Fruit fly (Drosophila melanogaster) whole organism, embryonic: Measurements from ENCODE around the gene CG33124.
A peak's percentile ranks its signal among the peaks of the same experiment; 100 is the strongest.

Source experiments
- Antp ChIP-seq: fragments of 200-800 bp; sonication (Bioruptor generic); optimal IDR thresholded peaks from 3 replicates; lab custom pipeline; 2016; ENCODE audit warnings: missing biosample characterization, missing genetic modification characterization
- Atf-2 ChIP-seq: fragments of 200-800 bp; sonication (Bioruptor generic); optimal IDR thresholded peaks from 2 replicates; lab custom pipeline; 2016; ENCODE audit warnings: missing biosample characterization, missing genetic modification characterization
- Atf3 ChIP-seq: fragments of 200-800 bp; sonication (Bioruptor generic); optimal IDR thresholded peaks from 3 replicates; lab custom pipeline; 2016; ENCODE audit warnings: missing biosample characterization, missing genetic modification characterization
- CG12391 ChIP-seq: fragments of 200-800 bp; sonication (Bioruptor generic); optimal IDR thresholded peaks from 3 replicates; lab custom pipeline; 2018; ENCODE audit warnings: missing biosample characterization, mild to moderate bottlenecking, missing genetic modification characterization, moderate library complexity
- CG13287 ChIP-seq: fragments of 200-800 bp; sonication (Bioruptor generic); IDR thresholded peaks from 2 replicates; pipeline ENCODE4 v1.3.6; 2022; ENCODE audit warnings: missing biosample characterization, missing genetic modification characterization; ENCODE audit not compliant: partially characterized antibody
- CG14014 ChIP-seq: fragments of 200-800 bp; sonication (Bioruptor generic); IDR thresholded peaks from 2 replicates; pipeline ENCODE4 v1.3.6; 2022; ENCODE audit warnings: missing biosample characterization, missing genetic modification characterization
- CG14050 ChIP-seq: fragments of 200-800 bp; sonication (Bioruptor generic); IDR thresholded peaks from 3 replicates; pipeline ENCODE4 v1.3.6; 2022; ENCODE audit warnings: missing biosample characterization, missing genetic modification characterization
- CG14441 ChIP-seq: fragments of 200-800 bp; sonication (Bioruptor generic); IDR thresholded peaks from 2 replicates; pipeline ENCODE4 v1.3.6; 2022; ENCODE audit warnings: missing biosample characterization, missing genetic modification characterization
- CG1603 ChIP-seq: fragments of 200-800 bp; sonication (Bioruptor generic); optimal IDR thresholded peaks from 2 replicates; lab custom pipeline; 2019; ENCODE audit warnings: missing biosample characterization, mild to moderate bottlenecking, missing genetic modification characterization, moderate library complexity
- CG17186 ChIP-seq: fragments of 200-800 bp; sonication (Bioruptor generic); optimal IDR thresholded peaks from 3 replicates; lab custom pipeline; 2017; ENCODE audit warnings: missing biosample characterization, missing genetic modification reagents, missing genetic modification characterization
- CG17612 ChIP-seq: fragments of 200-800 bp; sonication (Bioruptor generic); IDR thresholded peaks from 2 replicates; pipeline ENCODE4 v1.3.6; 2022; ENCODE audit warnings: missing biosample characterization, missing genetic modification characterization
- CG2889 ChIP-seq: fragments of 200-800 bp; sonication (Bioruptor generic); IDR thresholded peaks from 3 replicates; pipeline ENCODE4 v1.3.6; 2022; ENCODE audit warnings: missing biosample characterization, missing genetic modification characterization
- CG3995 ChIP-seq: fragments of 200-800 bp; sonication (Bioruptor generic); optimal IDR thresholded peaks from 3 replicates; lab custom pipeline; 2016; ENCODE audit warnings: missing biosample characterization, missing genetic modification characterization
- CG4360 ChIP-seq: fragments of 200-800 bp; sonication (Bioruptor generic); IDR thresholded peaks from 2 replicates; pipeline ENCODE4 v1.3.6; 2022; ENCODE audit warnings: missing biosample characterization, missing genetic modification characterization
- CG4617 ChIP-seq: fragments of 200-800 bp; sonication (Bioruptor generic); optimal IDR thresholded peaks from 3 replicates; lab custom pipeline; 2016; ENCODE audit warnings: missing biosample characterization, missing genetic modification characterization, borderline replicate concordance
- CG6654 ChIP-seq: fragments of 200-800 bp; sonication (Bioruptor generic); optimal IDR thresholded peaks from 2 replicates; lab custom pipeline; 2017; ENCODE audit warnings: missing biosample characterization, mild to moderate bottlenecking, missing genetic modification characterization
- CG9876 ChIP-seq: fragments of 200-800 bp; sonication (Bioruptor generic); optimal IDR thresholded peaks from 2 replicates; lab custom pipeline; 2016; ENCODE audit warnings: missing biosample characterization, missing genetic modification characterization
- D ChIP-seq, 2 experiments: fragments of 200-800 bp in 1 of 2; fragments of >200 bp in 1 of 2; sonication (Bioruptor generic) in 1 of 2; optimal IDR thresholded peaks; 2 replicates in 1 of 2; 3 replicates in 1 of 2; lab custom pipeline; 2017; ENCODE audit warnings: mild to moderate bottlenecking in 1 of 2, missing biosample characterization in 1 of 2, missing genetic modification characterization in 1 of 2, missing genetic modification reagents in 1 of 2
- D19A ChIP-seq: fragments of 200-800 bp; optimal IDR thresholded peaks from 3 replicates; lab custom pipeline; 2019; ENCODE audit warnings: missing biosample characterization, mild to moderate bottlenecking, missing genetic modification characterization, moderate library complexity
- D19B ChIP-seq: fragments of 200-800 bp; sonication (Bioruptor generic); optimal IDR thresholded peaks from 2 replicates; lab custom pipeline; 2017; ENCODE audit warnings: missing biosample characterization, mild to moderate bottlenecking, missing genetic modification characterization
- Dfd ChIP-seq, 2 experiments: fragments of >200 bp; optimal IDR thresholded peaks; 2 replicates each; lab custom pipeline; 2017; ENCODE audit warnings: missing biosample characterization in 2 of 2, missing genetic modification characterization in 2 of 2
- Doc3 ChIP-seq: fragments of 200-800 bp; sonication (Bioruptor generic); IDR thresholded peaks from 3 replicates; pipeline ENCODE4 v1.3.6; 2022; ENCODE audit warnings: missing biosample characterization, missing genetic modification characterization; ENCODE audit not compliant: partially characterized antibody
- E2f1 ChIP-seq: fragments of 200-800 bp; sonication (Bioruptor generic); IDR thresholded peaks from 2 replicates; pipeline ENCODE4 v1.3.6; 2022; ENCODE audit warnings: missing biosample characterization, missing genetic modification characterization
- HLHmδ ChIP-seq: fragments of 200-800 bp; sonication (Bioruptor generic); optimal IDR thresholded peaks from 2 replicates; lab custom pipeline; 2018; ENCODE audit warnings: missing biosample characterization, mild to moderate bottlenecking, missing genetic modification characterization, moderate library complexity
- amos ChIP-seq: fragments of 200-800 bp; sonication (Bioruptor generic); IDR thresholded peaks from 2 replicates; pipeline ENCODE4 v1.3.6; 2022; ENCODE audit warnings: missing biosample characterization, missing genetic modification characterization; ENCODE audit not compliant: partially characterized antibody
- ara ChIP-seq: fragments of 200-800 bp; sonication (Bioruptor generic); IDR thresholded peaks from 2 replicates; pipeline ENCODE4 v1.3.6; 2022; ENCODE audit warnings: missing biosample characterization, missing genetic modification characterization
- da ChIP-seq: fragments of 200-800 bp; sonication (Bioruptor generic); optimal IDR thresholded peaks from 2 replicates; lab custom pipeline; 2016; ENCODE audit warnings: missing biosample characterization, missing genetic modification characterization
- dm ChIP-seq: fragments of 200-800 bp; sonication (Bioruptor generic); optimal IDR thresholded peaks from 3 replicates; lab custom pipeline; 2016; ENCODE audit warnings: missing biosample characterization, missing genetic modification characterization
- fd3F ChIP-seq: fragments of 200-800 bp; sonication (Bioruptor generic); optimal IDR thresholded peaks from 2 replicates; lab custom pipeline; 2018; ENCODE audit warnings: missing biosample characterization, mild to moderate bottlenecking, missing genetic modification characterization, moderate library complexity
- gfzf ChIP-seq: fragments of 200-800 bp; sonication (Bioruptor generic); optimal IDR thresholded peaks from 2 replicates; lab custom pipeline; 2016; ENCODE audit warnings: missing biosample characterization, mild to moderate bottlenecking, missing genetic modification characterization, moderate library complexity
- ken ChIP-seq: fragments of 200-800 bp; sonication (Bioruptor generic); IDR thresholded peaks from 3 replicates; pipeline ENCODE4 v1.3.6; 2022; ENCODE audit warnings: missing biosample characterization, missing genetic modification characterization
- org-1 ChIP-seq: fragments of 200-800 bp; sonication (Bioruptor generic); optimal IDR thresholded peaks from 2 replicates; lab custom pipeline; 2017; ENCODE audit warnings: missing biosample characterization, missing genetic modification characterization
- pfk ChIP-seq: fragments of 200-800 bp; sonication (Bioruptor generic); optimal IDR thresholded peaks from 2 replicates; lab custom pipeline; 2018; ENCODE audit warnings: missing biosample characterization, mild to moderate bottlenecking, missing genetic modification characterization, moderate library complexity
- psq ChIP-seq: fragments of 200-800 bp; sonication (Bioruptor generic); optimal IDR thresholded peaks from 2 replicates; lab custom pipeline; 2017; ENCODE audit warnings: missing biosample characterization, missing genetic modification characterization
- salm ChIP-seq: fragments of 200-800 bp; sonication (Bioruptor generic); optimal IDR thresholded peaks from 2 replicates; lab custom pipeline; 2018; ENCODE audit warnings: missing biosample characterization, mild to moderate bottlenecking, missing genetic modification characterization
- scrt ChIP-seq: fragments of 200-800 bp; sonication (Bioruptor generic); optimal IDR thresholded peaks from 2 replicates; lab custom pipeline; 2018; ENCODE audit warnings: missing biosample characterization, mild to moderate bottlenecking, missing genetic modification characterization, moderate library complexity
- sens-2 ChIP-seq: fragments of 200-800 bp; sonication (Bioruptor generic); IDR thresholded peaks from 2 replicates; pipeline ENCODE4 v1.3.6; 2022; ENCODE audit warnings: missing biosample characterization, missing genetic modification characterization
- slp2 ChIP-seq: fragments of 200-800 bp; sonication (Bioruptor generic); optimal IDR thresholded peaks from 2 replicates; lab custom pipeline; 2016; ENCODE audit warnings: missing biosample characterization, missing genetic modification characterization
- so ChIP-seq: fragments of 200-800 bp; sonication (Bioruptor generic); IDR thresholded peaks from 3 replicates; pipeline ENCODE4 v1.3.6; 2022; ENCODE audit warnings: missing biosample characterization, missing genetic modification characterization
- sug ChIP-seq: fragments of 200-800 bp; optimal IDR thresholded peaks from 2 replicates; lab custom pipeline; 2019; ENCODE audit warnings: missing biosample characterization, mild to moderate bottlenecking, missing genetic modification characterization, moderate library complexity
- unpg ChIP-seq: fragments of 200-800 bp; sonication (Bioruptor generic); optimal IDR thresholded peaks from 3 replicates; lab custom pipeline; 2018; ENCODE audit warnings: missing biosample characterization, mild to moderate bottlenecking, missing genetic modification characterization, moderate library complexity

Gene CG33124

dm6 chr2L:2168184-2168893, 40.6 kb downstream of the CG33124 start (continued):
- TF ChIP-seq org-1 (GFP tag; lab: Kevin White, UChicago) (peak; percentile 22), D19B (GFP tag; lab: Kevin White, UChicago) (no peak), CG6654 (GFP tag; lab: Kevin White, UChicago) (no peak), so (peak; percentile 31; the same call in 1 of the 3 replicates), psq (GFP tag; lab: Kevin White, UChicago) (no peak), amos (no peak), Atf-2 (GFP tag; lab: Kevin White, UChicago) (no peak), sens-2 (GFP tag; lab: Robert Waterston, UW) (0 out of 2 replicates have a peak, but pooled peaks have one; percentile 26), CG14441 (GFP tag; lab: Robert Waterston, UW) (no peak), CG9876 (GFP tag; lab: Kevin White, UChicago) (no peak), salm (peak; percentile 75), CG4617 (no peak), D (optimal IDR thresholded peaks at IDR 0.05; lab: Kevin White, UChicago) (no peak), D (GFP tag; optimal IDR thresholded peaks at IDR 0.05; lab: Kevin White, UChicago) (no peak), CG1603 (tag; lab: Kevin White, UChicago) (peak; percentile 38), Atf3 (GFP tag; lab: Kevin White, UChicago) (no peak), CG3995 (GFP tag; lab: Kevin White, UChicago) (no peak), E2f1 (no peak), CG4360 (GFP tag; lab: Robert Waterston, UW) (no peak), HLHmδ (GFP tag; lab: Kevin White, UChicago) (no peak), CG13287 (no peak), CG17612 (no peak), sug (peak; percentile 55), da (GFP tag; lab: Kevin White, UChicago) (no peak), gfzf (no peak), pfk (GFP tag; lab: Kevin White, UChicago) (no peak), ara (GFP tag; lab: Robert Waterston, UW) (no peak), Antp (no peak), CG12391 (no peak), CG14050 (no peak), D19A (tag; lab: Kevin White, UChicago) (no peak), Doc3 (GFP tag; lab: Robert Waterston, UW) (no peak), CG17186 (GFP tag; lab: Kevin White, UChicago) (no peak), fd3F (GFP tag; lab: Kevin White, UChicago) (no peak), ken (GFP tag; lab: Robert Waterston, UW) (no peak), unpg (GFP tag; lab: Kevin White, UChicago) (peak; percentile 33), dm (GFP tag; lab: Kevin White, UChicago) (no peak), slp2 (GFP tag; lab: Kevin White, UChicago) (no peak), CG14014 (GFP tag; lab: Robert Waterston, UW) (no peak; the same call in 1 of the 2 replicates), scrt (peak; percentile 48), CG2889 (GFP tag; lab: Robert Waterston, UW) (no peak), Dfd (GFP tag; optimal IDR thresholded peaks at IDR 0.05; lab: Kevin White, UChicago) (no peak)
